Fruit fly (Drosophila melanogaster) whole organism, adult: Measurements from ENCODE around the gene CG9008.

Experiments used
- CG1620 ChIP-seq: fragments of 200-800 bp; sonication (Bioruptor generic); optimal IDR thresholded peaks from 2 replicates; lab custom pipeline; 2016; ENCODE audit warnings: missing biosample characterization, missing genetic modification characterization
- CG7045 ChIP-seq: fragments of 200-800 bp; sonication (Bioruptor generic); optimal IDR thresholded peaks from 2 replicates; lab custom pipeline; 2017; ENCODE audit warnings: missing biosample characterization, mild to moderate bottlenecking, missing genetic modification characterization
- Hr96 ChIP-seq: fragments of 200-800 bp; sonication (Bioruptor generic); optimal IDR thresholded peaks from 2 replicates; lab custom pipeline; 2016; ENCODE audit warnings: missing biosample characterization, missing genetic modification characterization
- Mnt ChIP-seq: fragments of 200-800 bp; sonication (Bioruptor generic); optimal IDR thresholded peaks from 2 replicates; lab custom pipeline; 2016; ENCODE audit warnings: missing biosample characterization, mild to moderate bottlenecking, missing genetic modification characterization
- bab1 ChIP-seq: fragments of 200-800 bp; sonication (Bioruptor generic); optimal IDR thresholded peaks from 3 replicates; lab custom pipeline; 2019; ENCODE audit warnings: missing biosample characterization, mild to moderate bottlenecking, missing genetic modification characterization, moderate library complexity
- kay ChIP-seq: fragments of 200-800 bp; sonication (Bioruptor generic); peaks from one replicate; lab custom pipeline; 2016; ENCODE audit warnings: missing biosample characterization, missing genetic modification characterization, borderline replicate concordance
- pad ChIP-seq: fragments of 200-800 bp; sonication (Bioruptor generic); optimal IDR thresholded peaks from 3 replicates; lab custom pipeline; 2017; ENCODE audit warnings: missing biosample characterization, missing genetic modification characterization, mild to moderate bottlenecking, moderate library complexity, missing genetic modification reagents

DNA sequence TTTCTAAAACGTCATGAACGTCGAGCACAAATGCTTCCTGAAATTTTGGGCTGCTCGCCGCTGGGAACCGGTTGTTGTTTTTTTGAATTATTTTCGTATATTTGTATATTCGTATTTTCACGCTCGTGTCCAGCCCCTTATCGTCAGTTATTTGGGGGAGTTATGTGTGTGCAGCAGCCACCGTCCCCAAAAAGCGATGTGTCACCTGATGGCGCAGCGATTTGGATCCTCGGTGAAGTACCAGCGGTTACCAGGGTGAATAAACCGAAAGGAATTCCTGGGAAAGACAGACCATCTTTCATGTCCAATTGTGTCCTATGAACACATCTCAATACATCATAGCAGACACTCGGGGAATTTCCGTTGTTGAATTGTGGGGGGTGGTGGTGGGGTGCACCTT, 40.2 kb upstream of the CG9008 start:
- TF ChIP-seq bab1 (GFP tag; lab: Kevin White, UChicago), result no peak
- TF ChIP-seq CG1620, result no peak
- TF ChIP-seq CG7045 (GFP tag; lab: Kevin White, UChicago), result no peak
- TF ChIP-seq kay (GFP tag; lab: Kevin White, UChicago), result no peak
- TF ChIP-seq pad (GFP tag; lab: Kevin White, UChicago), result no peak
- no peak for TF ChIP-seq Hr96 (GFP tag; lab: Kevin White, UChicago)
- TF ChIP-seq Mnt (GFP tag; lab: Kevin White, UChicago), result no peak
